Fruit fly (Drosophila melanogaster): ENCODE measurements around the gene APC7.

Gene APC7

dm6 chrX:6571234-6571915 is 25.5 kb upstream of the APC7 start (continued):
- TF ChIP-seq vnd (GFP tag; IDR thresholded peaks at IDR 0.05; ENCODE audit: partially characterized antibody), result no peak
- peak; percentile 18 for TF ChIP-seq Dad (GFP tag; optimal IDR thresholded peaks at IDR 0.05)
- TF ChIP-seq CG17328 (GFP tag; IDR thresholded peaks at IDR 0.05), result peak; percentile 85
- peak; percentile 20 for TF ChIP-seq jumu (GFP tag; optimal IDR thresholded peaks at IDR 0.05)
- peak; percentile 88 for TF ChIP-seq sqz (GFP tag; optimal IDR thresholded peaks at IDR 0.05)
- peak; percentile 60 for TF ChIP-seq jing (GFP tag; optimal IDR thresholded peaks at IDR 0.05)
- TF ChIP-seq CG10654 (GFP tag; optimal IDR thresholded peaks at IDR 0.05), result peak; percentile 62
- TF ChIP-seq salm (tag; optimal IDR thresholded peaks at IDR 0.05), result peak; percentile 89
- peak; percentile 15 for TF ChIP-seq CG16863 (GFP tag; optimal IDR thresholded peaks at IDR 0.05)
- peak; percentile 23 for TF ChIP-seq CG7786 (GFP tag; optimal IDR thresholded peaks at IDR 0.05)
- TF ChIP-seq pb (GFP tag; optimal IDR thresholded peaks at IDR 0.05), result no peak
- TF ChIP-seq CG42726 (GFP tag; IDR thresholded peaks at IDR 0.05; ENCODE audit: partially characterized antibody), result no peak
- peak in 1 of 2 experiments; percentile 20 for TF ChIP-seq insv (GFP tag; optimal IDR thresholded peaks at IDR 0.05)
- TF ChIP-seq CG6175 (GFP tag; IDR thresholded peaks at IDR 0.05), result no peak
- no peak for TF ChIP-seq CG2129 (GFP tag; IDR thresholded peaks at IDR 0.05; ENCODE audit: partially characterized antibody)
- peak; percentile 9 for TF ChIP-seq ems (GFP tag; optimal IDR thresholded peaks at IDR 0.05)
- peak; percentile 84 for TF ChIP-seq CG12299 (tag; optimal IDR thresholded peaks at IDR 0.05)
- TF ChIP-seq CG8290 (GFP tag; optimal IDR thresholded peaks at IDR 0.05), result no peak
- TF ChIP-seq CG8290 (tag; optimal IDR thresholded peaks at IDR 0.05), result peak; percentile 17 to 62
- peak; percentile 93 for TF ChIP-seq Ssrp (tag; optimal IDR thresholded peaks at IDR 0.05)
- peak; percentile 69 for TF ChIP-seq Gsc (GFP tag; IDR thresholded peaks at IDR 0.05)
- TF ChIP-seq sima (GFP tag; optimal IDR thresholded peaks at IDR 0.05), result no peak
- peak; percentile 90 for TF ChIP-seq grau (tag; optimal IDR thresholded peaks at IDR 0.05)
- TF ChIP-seq Fer3 (tag; optimal IDR thresholded peaks at IDR 0.05), result peak; percentile 81
- peak; percentile 71 for TF ChIP-seq CG7357 (GFP tag; IDR thresholded peaks at IDR 0.05)
- peak; percentile 93 for TF ChIP-seq CG12391 (tag; optimal IDR thresholded peaks at IDR 0.05)
- TF ChIP-seq bab2 (GFP tag; optimal IDR thresholded peaks at IDR 0.05), result peak; percentile 48
- peak; percentile 87 for TF ChIP-seq CG3407 (GFP tag; optimal IDR thresholded peaks at IDR 0.05)
- 0 out of 2 replicates have a peak, but pooled peaks have one; percentile 37 for TF ChIP-seq CG11085 (GFP tag; IDR thresholded peaks at IDR 0.05)
- TF ChIP-seq Asciz (GFP tag; optimal IDR thresholded peaks at IDR 0.05), result peak; percentile 88
- TF ChIP-seq chn (GFP tag; optimal IDR thresholded peaks at IDR 0.05), result peak; percentile 59
- peak; percentile 54 for TF ChIP-seq CrebB (tag; optimal IDR thresholded peaks at IDR 0.05)
- TF ChIP-seq vfl (GFP tag; optimal IDR thresholded peaks at IDR 0.05), result no peak
- TF ChIP-seq trh (GFP tag; optimal IDR thresholded peaks at IDR 0.05), result peak; percentile 53
- no peak for TF ChIP-seq p53 (GFP tag; optimal IDR thresholded peaks at IDR 0.05)
- TF ChIP-seq cwo (GFP tag; optimal IDR thresholded peaks at IDR 0.05), result peak; percentile 68
- TF ChIP-seq HmgD (GFP tag; optimal IDR thresholded peaks at IDR 0.05), result no peak
- peak; percentile 91 for TF ChIP-seq D19A (tag; optimal IDR thresholded peaks at IDR 0.05)
- 0 out of 4 replicates have a peak, but pooled peaks have one; percentile 40 for TF ChIP-seq chinmo (GFP tag; IDR thresholded peaks at IDR 0.05; ENCODE audit: partially characterized antibody)
- peak; percentile 77 for TF ChIP-seq CG18619 (GFP tag; optimal IDR thresholded peaks at IDR 0.05)
- peak; percentile 83 for TF ChIP-seq tio (GFP tag; optimal IDR thresholded peaks at IDR 0.05)
- TF ChIP-seq inv (GFP tag; IDR thresholded peaks at IDR 0.05; ENCODE audit: partially characterized antibody), result no peak
- TF ChIP-seq CG30403 (GFP tag; optimal IDR thresholded peaks at IDR 0.05), result peak; percentile 90
- no peak for TF ChIP-seq CG3163 (GFP tag; optimal IDR thresholded peaks at IDR 0.05)
- TF ChIP-seq Abd-B (GFP tag; optimal IDR thresholded peaks at IDR 0.05), result peak; percentile 68
- TF ChIP-seq zen (tag; optimal IDR thresholded peaks at IDR 0.05), result peak; percentile 83
- peak; percentile 90 for TF ChIP-seq CG11695 (GFP tag; IDR thresholded peaks at IDR 0.05)
- peak; percentile 88 for TF ChIP-seq zfh1 (GFP tag; IDR thresholded peaks at IDR 0.05)
- TF ChIP-seq ssp (GFP tag; IDR thresholded peaks at IDR 0.05), result peak; percentile 73
- TF ChIP-seq CG9437 (GFP tag; optimal IDR thresholded peaks at IDR 0.05), result peak; percentile 84

All from whole organism, embryonic.